Fruit fly (Drosophila melanogaster) whole organism, embryonic: ENCODE measurements around the gene Bgb.

Experiments used
- CG15696 ChIP-seq: fragments of 200-800 bp; sonication (Bioruptor generic); optimal IDR thresholded peaks from 2 replicates; lab custom pipeline; 2019; ENCODE audit warnings: missing biosample characterization, mild to moderate bottlenecking, missing genetic modification characterization, moderate library complexity
- CG4360 ChIP-seq: fragments of 200-800 bp; sonication (Bioruptor generic); IDR thresholded peaks from 2 replicates; pipeline ENCODE4 v1.3.6; 2022; ENCODE audit warnings: missing biosample characterization, missing genetic modification characterization
- CG4617 ChIP-seq: fragments of 200-800 bp; sonication (Bioruptor generic); optimal IDR thresholded peaks from 3 replicates; lab custom pipeline; 2016; ENCODE audit warnings: missing biosample characterization, missing genetic modification characterization, borderline replicate concordance
- CG9437 ChIP-seq: fragments of 200-800 bp; sonication (Bioruptor generic); optimal IDR thresholded peaks from 2 replicates; lab custom pipeline; 2018; ENCODE audit warnings: missing biosample characterization, mild to moderate bottlenecking, missing genetic modification characterization
- D19B ChIP-seq: fragments of 200-800 bp; sonication (Bioruptor generic); optimal IDR thresholded peaks from 2 replicates; lab custom pipeline; 2017; ENCODE audit warnings: missing biosample characterization, mild to moderate bottlenecking, missing genetic modification characterization
- Neu2 ChIP-seq: fragments of 200-800 bp; sonication (Bioruptor generic); optimal IDR thresholded peaks from 3 replicates; lab custom pipeline; 2016; ENCODE audit warnings: missing biosample characterization, missing genetic modification characterization, borderline replicate concordance
- Spps ChIP-seq: fragments of 200-800 bp; sonication (Bioruptor generic); optimal IDR thresholded peaks from 2 replicates; lab custom pipeline; 2018; ENCODE audit warnings: missing biosample characterization, mild to moderate bottlenecking, missing genetic modification characterization
- chn ChIP-seq: fragments of 200-800 bp; sonication (Bioruptor generic); optimal IDR thresholded peaks from 2 replicates; lab custom pipeline; 2016; ENCODE audit warnings: missing biosample characterization, missing genetic modification characterization
- disco-r ChIP-seq: fragments of 200-800 bp; sonication (Bioruptor generic); optimal IDR thresholded peaks from 2 replicates; lab custom pipeline; 2016; ENCODE audit warnings: missing biosample characterization, missing genetic modification characterization
- fru ChIP-seq: fragments of >200 bp; optimal IDR thresholded peaks from 2 replicates; lab custom pipeline; 2017
- ranshi ChIP-seq: fragments of 200-800 bp; sonication (Bioruptor generic); IDR thresholded peaks from 2 replicates; pipeline ENCODE4 v1.3.6; 2022; ENCODE audit warnings: missing biosample characterization, missing genetic modification characterization
- z ChIP-seq: fragments of 200-800 bp; sonication (Bioruptor generic); IDR thresholded peaks from 3 replicates; pipeline ENCODE4 v1.3.6; 2022; ENCODE audit warnings: missing biosample characterization, missing genetic modification characterization
- zen2 ChIP-seq: fragments of 200-800 bp; sonication (Bioruptor generic); IDR thresholded peaks from 3 replicates; pipeline ENCODE4 v1.3.6; 2022; ENCODE audit warnings: missing biosample characterization, missing genetic modification characterization; ENCODE audit not compliant: partially characterized antibody

dm6 chr3L:1676222-1676621, 36.7 kb downstream of the Bgb start:
- TF ChIP-seq CG4360 (GFP tag; lab: Robert Waterston, UW) (no peak), CG4617 (no peak), ranshi (GFP tag; lab: Robert Waterston, UW) (no peak), Spps (tag; lab: Kevin White, UChicago) (no peak), fru (no peak), disco-r (no peak), CG15696 (tag; lab: Kevin White, UChicago) (no peak), D19B (GFP tag; lab: Kevin White, UChicago) (no peak), CG9437 (no peak), z (GFP tag; lab: Robert Waterston, UW) (no peak), Neu2 (GFP tag; lab: Kevin White, UChicago) (no peak), zen2 (GFP tag; lab: Robert Waterston, UW) (no peak), chn (GFP tag; lab: Kevin White, UChicago) (no peak)
